Fruit fly (Drosophila melanogaster): ENCODE data around the gene MED30.

The MED30 gene

dm6 chr3L:606490-607327, 47.2 kb downstream of the MED30 start, which contains the start of gene Reg-2 (continued):
- TF ChIP-seq CG10565 (GFP tag; optimal IDR thresholded peaks at IDR 0.05) (no peak), Aef1 (GFP tag; IDR thresholded peaks at IDR 0.05) (no peak), mld (GFP tag; IDR thresholded peaks at IDR 0.05; ENCODE audit: partially characterized antibody) (no peak), Dek (tag; optimal IDR thresholded peaks at IDR 0.05) (peak; percentile 40), zf30C (GFP tag; optimal IDR thresholded peaks at IDR 0.05) (no peak), Lhr (GFP tag; optimal IDR thresholded peaks at IDR 0.05) (peak; percentile 69), vnd (GFP tag; IDR thresholded peaks at IDR 0.05; ENCODE audit: partially characterized antibody) (no peak), tio (GFP tag; optimal IDR thresholded peaks at IDR 0.05) (no peak), CG14667 (GFP tag; IDR thresholded peaks at IDR 0.05) (no peak), CG18619 (GFP tag; optimal IDR thresholded peaks at IDR 0.05) (no peak), CG8388 (GFP tag; optimal IDR thresholded peaks at IDR 0.05) (no peak), CG15514 (GFP tag; optimal IDR thresholded peaks at IDR 0.05) (peak; percentile 23), maf-S (GFP tag; optimal IDR thresholded peaks at IDR 0.05) (no peak), CG17385 (GFP tag; optimal IDR thresholded peaks at IDR 0.05) (peak; percentile 19), grn (GFP tag; optimal IDR thresholded peaks at IDR 0.05) (peak; percentile 97), dan (GFP tag; IDR thresholded peaks at IDR 0.05) (no peak), CG4282 (GFP tag; optimal IDR thresholded peaks at IDR 0.05) (no peak), CG14965 (GFP tag; optimal IDR thresholded peaks at IDR 0.05; ENCODE audit: borderline replicate concordance) (no peak), Mes4 (GFP tag; optimal IDR thresholded peaks at IDR 0.05) (no peak), CG12769 (tag; optimal IDR thresholded peaks at IDR 0.05) (peak; percentile 26), CG11560 (tag; IDR thresholded peaks at IDR 0.05) (no peak), CG17568 (GFP tag; optimal IDR thresholded peaks at IDR 0.05) (no peak), CG12299 (tag; optimal IDR thresholded peaks at IDR 0.05) (no peak), Mad (GFP tag; optimal IDR thresholded peaks at IDR 0.05) (no peak), CG12219 (GFP tag; optimal IDR thresholded peaks at IDR 0.05) (no peak), cg (GFP tag; optimal IDR thresholded peaks at IDR 0.05) (peak; percentile 18), CG9817 (tag; optimal IDR thresholded peaks at IDR 0.05) (no peak), bbx (GFP tag; IDR thresholded peaks at IDR 0.05; ENCODE audit: partially characterized antibody) (no peak), bcd (GFP tag; optimal IDR thresholded peaks at IDR 0.05) (no peak), tna (GFP tag; IDR thresholded peaks at IDR 0.05; ENCODE audit: partially characterized antibody) (no peak), Trl (optimal IDR thresholded peaks at IDR 0.05) (no peak), Trl (GFP tag; optimal IDR thresholded peaks at IDR 0.05) (no peak), psq (GFP tag; optimal IDR thresholded peaks at IDR 0.05) (no peak), CG7839 (tag; optimal IDR thresholded peaks at IDR 0.05) (peak; percentile 34), CG4424 (GFP tag; optimal IDR thresholded peaks at IDR 0.05) (peak; percentile 29), Lpt (GFP tag; optimal IDR thresholded peaks at IDR 0.05) (no peak), rib (GFP tag; IDR thresholded peaks at IDR 0.05) (no peak), pum (GFP tag; optimal IDR thresholded peaks at IDR 0.05) (no peak), crol (GFP tag; IDR thresholded peaks at IDR 0.05) (no peak), Dll (GFP tag; IDR thresholded peaks at IDR 0.05; ENCODE audit: partially characterized antibody) (no peak), Abd-B (GFP tag; optimal IDR thresholded peaks at IDR 0.05) (no peak), CG3726 (GFP tag; IDR thresholded peaks at IDR 0.05) (no peak), mam (GFP tag; optimal IDR thresholded peaks at IDR 0.05) (no peak), CG10366 (GFP tag; IDR thresholded peaks at IDR 0.05) (no peak), CG17186 (GFP tag; optimal IDR thresholded peaks at IDR 0.05) (no peak), CG31388 (GFP tag; optimal IDR thresholded peaks at IDR 0.05) (no peak), CG2116 (GFP tag; optimal IDR thresholded peaks at IDR 0.05) (peak; percentile 19), peb (GFP tag; IDR thresholded peaks at IDR 0.05) (no peak), Vsx1 (GFP tag; optimal IDR thresholded peaks at IDR 0.05) (no peak)

All from whole organism, embryonic.